Fruit fly (Drosophila melanogaster): ENCODE data around the gene Rilpl.
A peak's percentile ranks its signal among the peaks of the same experiment; 100 is the strongest.

Rilpl gene

dm6 chrX:1399056-1400003, 6.5 kb downstream of the Rilpl start (continued):
- TF ChIP-seq Met (GFP tag; optimal IDR thresholded peaks at IDR 0.05), result peak; percentile 32
- peak; percentile 69 for TF ChIP-seq svp (GFP tag)
- TF ChIP-seq esn (GFP tag; optimal IDR thresholded peaks at IDR 0.05), result peak; percentile 27
- no peak for TF ChIP-seq Ets96B (tag; optimal IDR thresholded peaks at IDR 0.05)

dm6 chrX:1405012-1405411, 12.2 kb downstream of the Rilpl start:
- TF ChIP-seq achi (GFP tag; optimal IDR thresholded peaks at IDR 0.05), result no peak
- no peak for TF ChIP-seq vri (GFP tag; optimal IDR thresholded peaks at IDR 0.05)
- TF ChIP-seq Lpt (GFP tag; optimal IDR thresholded peaks at IDR 0.05), result no peak
- TF ChIP-seq svp (GFP tag), result no peak
- no peak for TF ChIP-seq ss (GFP tag; optimal IDR thresholded peaks at IDR 0.05)
- TF ChIP-seq OdsH (GFP tag; optimal IDR thresholded peaks at IDR 0.05), result no peak
- TF ChIP-seq CG31627 (GFP tag; optimal IDR thresholded peaks at IDR 0.05), result no peak
- no peak for TF ChIP-seq CG3032 (tag; optimal IDR thresholded peaks at IDR 0.05)
- TF ChIP-seq fd85E (GFP tag; optimal IDR thresholded peaks at IDR 0.05), result no peak
- TF ChIP-seq CG6792 (GFP tag; optimal IDR thresholded peaks at IDR 0.05), result no peak
- TF ChIP-seq CG1621 (tag; optimal IDR thresholded peaks at IDR 0.05), result no peak
- TF ChIP-seq Sox14 (GFP tag; optimal IDR thresholded peaks at IDR 0.05), result no peak
- no peak for TF ChIP-seq CG8319 (GFP tag; optimal IDR thresholded peaks at IDR 0.05)

dm6 chrX:1405779-1406178, 12.9 kb downstream of the Rilpl start:
- TF ChIP-seq fkh (GFP tag; optimal IDR thresholded peaks at IDR 0.05) (no peak), CG8632 (GFP tag; optimal IDR thresholded peaks at IDR 0.05) (no peak), acj6 (GFP tag; optimal IDR thresholded peaks at IDR 0.05) (no peak), CG1621 (tag; optimal IDR thresholded peaks at IDR 0.05) (no peak), CG8119 (GFP tag; IDR thresholded peaks at IDR 0.05) (no peak), Sox15 (GFP tag; optimal IDR thresholded peaks at IDR 0.05) (no peak), CG11294 (GFP tag; IDR thresholded peaks at IDR 0.05) (no peak), eg (GFP tag; IDR thresholded peaks at IDR 0.05) (no peak), Lpt (GFP tag; optimal IDR thresholded peaks at IDR 0.05) (no peak), topi (GFP tag; optimal IDR thresholded peaks at IDR 0.05) (no peak), CG7368 (GFP tag; optimal IDR thresholded peaks at IDR 0.05) (no peak), CG31627 (GFP tag; optimal IDR thresholded peaks at IDR 0.05) (no peak), Hr4 (GFP tag; optimal IDR thresholded peaks at IDR 0.05) (no peak), CG15336 (GFP tag; IDR thresholded peaks at IDR 0.05) (no peak), Gug (GFP tag; IDR thresholded peaks at IDR 0.05) (no peak), CG9139 (GFP tag; optimal IDR thresholded peaks at IDR 0.05) (no peak)

dm6 chrX:1407683-1408082, 14.8 kb downstream of the Rilpl start:
- TF ChIP-seq Eip78C (GFP tag) (peak; percentile 49), esn (GFP tag; optimal IDR thresholded peaks at IDR 0.05) (no peak), svp (GFP tag) (peak; percentile 58)

- TF ChIP-seq svp (GFP tag) (no peak), Blimp-1 (GFP tag; optimal IDR thresholded peaks at IDR 0.05) (no peak), CG16779 (tag; optimal IDR thresholded peaks at IDR 0.05) (no peak), Eip93F (GFP tag; optimal IDR thresholded peaks at IDR 0.05) (no peak), Ets21C (GFP tag; optimal IDR thresholded peaks at IDR 0.05) (no peak)
Measured at dm6 chrX:1408964-1409363, 16.1 kb downstream of the Rilpl start, which contains the start of gene futsch. Gene futsch (plus strand): TSS chrX:1409069.
